Worm (Caenorhabditis elegans) whole organism, L2 larva: ENCODE data around the gene acdh-6.

ENCODE experiments used
- aly-2 ChIP-seq: fragments of 150-350 bp; optimal IDR thresholded peaks from 2 replicates; lab custom pipeline; 2014; ENCODE audit warnings: missing biosample characterization, missing genetic modification characterization
- ama-1 ChIP-seq: fragments of 150-350 bp; optimal IDR thresholded peaks from 2 replicates; lab custom pipeline; 2018; ENCODE audit warnings: inconsistent platforms
- ceh-82 ChIP-seq: fragments of 150-350 bp; optimal IDR thresholded peaks from 2 replicates; lab custom pipeline; 2014; ENCODE audit warnings: missing biosample characterization, missing genetic modification characterization
- lin-13 ChIP-seq: fragments of 150-350 bp; optimal IDR thresholded peaks from 2 replicates; lab custom pipeline; 2014; ENCODE audit warnings: missing biosample characterization, missing genetic modification reagents, missing genetic modification characterization
- lin-39 ChIP-seq: fragments of 150-350 bp; optimal IDR thresholded peaks from 2 replicates; lab custom pipeline; 2014; ENCODE audit warnings: missing biosample characterization, missing genetic modification reagents, missing genetic modification characterization
- lsy-2 ChIP-seq, 2 experiments: fragments of 150-350 bp in 1 of 2; sonication (generic microtip) in 1 of 2; optimal IDR thresholded peaks; 2 replicates each; lab custom pipeline; 2014 to 2017; ENCODE audit warnings: missing biosample characterization in 2 of 2, missing genetic modification characterization in 2 of 2
- mdl-1 ChIP-seq, 2 experiments: fragments of 150-350 bp in 1 of 2; sonication (generic microtip) in 1 of 2; optimal IDR thresholded peaks; 2 replicates each; lab custom pipeline; 2017; ENCODE audit warnings: missing biosample characterization in 2 of 2, missing genetic modification characterization in 2 of 2
- nhr-11 ChIP-seq: fragments of 150-350 bp; optimal IDR thresholded peaks from 2 replicates; lab custom pipeline; 2014; ENCODE audit warnings: missing biosample characterization, missing genetic modification characterization
- nhr-25 ChIP-seq: fragments of 150-350 bp; sonication (generic microtip); optimal IDR thresholded peaks from 3 replicates; lab custom pipeline; 2014; ENCODE audit warnings: missing biosample characterization, missing genetic modification characterization
- nhr-77 ChIP-seq: fragments of 150-350 bp; optimal IDR thresholded peaks from 2 replicates; lab custom pipeline; 2014; ENCODE audit warnings: missing biosample characterization, missing genetic modification characterization
- peb-1 ChIP-seq: fragments of 150-350 bp; optimal IDR thresholded peaks from 2 replicates; lab custom pipeline; 2014; ENCODE audit warnings: missing biosample characterization, missing genetic modification characterization
- skn-1 ChIP-seq: sonication (generic microtip); optimal IDR thresholded peaks from 2 replicates; lab custom pipeline; 2017; ENCODE audit warnings: missing biosample characterization, missing genetic modification characterization
- snpc-4 ChIP-seq: fragments of 150-350 bp; optimal IDR thresholded peaks from 2 replicates; lab custom pipeline; 2014; ENCODE audit warnings: missing biosample characterization, missing genetic modification characterization
- unc-62 ChIP-seq: fragments of 150-350 bp; optimal IDR thresholded peaks from 2 replicates; lab custom pipeline; 2014; ENCODE audit warnings: missing biosample characterization, missing genetic modification reagents, missing genetic modification characterization

DNA sequence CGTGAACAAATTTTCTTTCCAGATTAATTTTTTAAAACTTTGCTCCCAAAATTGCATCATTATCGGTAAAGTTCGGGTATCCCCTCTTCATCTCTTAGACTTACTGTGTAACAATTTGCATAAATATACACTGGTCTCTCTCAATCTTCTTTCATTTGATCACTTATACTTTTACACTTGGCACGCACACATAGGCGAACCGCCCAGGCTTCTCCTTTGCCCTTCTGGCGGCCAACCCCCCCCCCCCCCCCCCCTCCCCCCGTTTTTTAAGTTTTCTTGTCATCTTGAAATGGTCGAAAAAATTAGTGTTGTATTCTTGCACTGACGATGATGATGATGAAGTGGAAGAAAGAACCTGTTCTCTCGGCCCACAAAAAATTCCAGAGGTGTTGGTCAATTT is 9.4 kb downstream of the acdh-6 start:
- TF ChIP-seq skn-1 (no peak), snpc-4 (tag; lab: Kevin White, UChicago) (no peak), unc-62 (GFP tag; lab: Kevin White, UChicago) (no peak), nhr-11 (tag; lab: Kevin White, UChicago) (no peak), lsy-2 (tag; optimal IDR thresholded peaks at IDR 0.05; lab: Kevin White, UChicago) (no peak), mdl-1 (tag; optimal IDR thresholded peaks at IDR 0.05; lab: Kevin White, UChicago) (no peak), nhr-77 (no peak), aly-2 (tag; lab: Kevin White, UChicago) (no peak), nhr-25 (tag; lab: Kevin White, UChicago) (no peak), lin-13 (GFP tag; lab: Kevin White, UChicago) (no peak), ama-1 (no peak), lin-39 (tag; lab: Kevin White, UChicago) (no peak), peb-1 (tag; lab: Kevin White, UChicago) (no peak), ceh-82 (no peak)
